Worm (Caenorhabditis elegans) whole organism, L1 larva: ENCODE measurements around the gene T28A8.3.

Experiments
- ceh-82 ChIP-seq, 3 experiments: fragments of 150-350 bp in 1 of 3; sonication (generic microtip) in 2 of 3; optimal IDR thresholded peaks; 2 replicates each; lab custom pipeline; 2014 to 2017; ENCODE audit warnings: missing biosample characterization in 3 of 3, missing genetic modification characterization in 3 of 3
- ces-1 ChIP-seq: fragments of 150-350 bp; optimal IDR thresholded peaks from 2 replicates; lab custom pipeline; 2014; ENCODE audit warnings: missing biosample characterization, missing genetic modification reagents, missing genetic modification characterization
- hlh-4 ChIP-seq: sonication (generic microtip); optimal IDR thresholded peaks from 2 replicates; lab custom pipeline; 2016; ENCODE audit warnings: mild to moderate bottlenecking, missing genetic modification characterization, missing compliant biosample characterization
- lin-14 ChIP-seq: fragments of 200-800 bp; sonication (Bioruptor generic); optimal IDR thresholded peaks from 2 replicates; lab custom pipeline; 2018; ENCODE audit warnings: mild to moderate bottlenecking, missing genetic modification characterization, moderate library complexity, missing compliant biosample characterization
- mdl-1 ChIP-seq, 2 experiments: fragments of 150-350 bp; optimal IDR thresholded peaks; 2 replicates each; lab custom pipeline; 2014 to 2017; ENCODE audit warnings: missing biosample characterization in 2 of 2, missing genetic modification characterization in 2 of 2, inconsistent platforms in 1 of 2
- mep-1 ChIP-seq: fragments of 150-350 bp; optimal IDR thresholded peaks from 2 replicates; lab custom pipeline; 2014; ENCODE audit warnings: missing biosample characterization, missing genetic modification characterization
- nhr-11 ChIP-seq: fragments of 150-350 bp; optimal IDR thresholded peaks from 2 replicates; lab custom pipeline; 2014; ENCODE audit warnings: missing biosample characterization, missing genetic modification characterization
- nhr-237 ChIP-seq: fragments of 150-350 bp; optimal IDR thresholded peaks from 2 replicates; lab custom pipeline; 2014; ENCODE audit warnings: missing biosample characterization, missing genetic modification characterization
- nhr-76 ChIP-seq: sonication (generic microtip); optimal IDR thresholded peaks from 2 replicates; lab custom pipeline; 2017; ENCODE audit warnings: missing biosample characterization, missing genetic modification characterization
- skn-1 ChIP-seq: fragments of 150-350 bp; optimal IDR thresholded peaks from 2 replicates; lab custom pipeline; 2014; ENCODE audit warnings: missing biosample characterization, missing genetic modification characterization

- TF ChIP-seq skn-1 (tag; lab: Kevin White, UChicago) (no peak), nhr-11 (tag; lab: Kevin White, UChicago) (no peak), ces-1 (GFP tag; lab: Kevin White, UChicago) (no peak), lin-14 (GFP tag; lab: Kevin White, UChicago) (no peak), mdl-1 (tag; optimal IDR thresholded peaks at IDR 0.05; lab: Kevin White, UChicago) (no peak), mep-1 (no peak), nhr-237 (tag; lab: Kevin White, UChicago) (no peak), nhr-76 (no peak), ceh-82 (tag; optimal IDR thresholded peaks at IDR 0.05; lab: Kevin White, UChicago) (no peak), hlh-4 (tag; lab: Kevin White, UChicago) (no peak)
These were observed 3.3 kb upstream of the T28A8.3 start, which contains the start of gene T28A8.8 for ce11 chrIII:13502513-13502912.
